Worm (Caenorhabditis elegans): ENCODE results near the gene F34H10.1.

- TF ChIP-seq sptf-1 (tag; optimal IDR thresholded peaks at IDR 0.05), result no peak
- TF ChIP-seq pha-4 (tag; optimal IDR thresholded peaks at IDR 0.05), result no peak
- no peak for TF ChIP-seq elt-3 (tag; optimal IDR thresholded peaks at IDR 0.05)
- no peak for TF ChIP-seq nhr-28 (tag; optimal IDR thresholded peaks at IDR 0.05)
- no peak for TF ChIP-seq flh-1 (GFP tag; optimal IDR thresholded peaks at IDR 0.05)
- TF ChIP-seq nhr-2 (tag; optimal IDR thresholded peaks at IDR 0.05), result no peak
- no peak for TF ChIP-seq drap-1 (GFP tag; optimal IDR thresholded peaks at IDR 0.05)
- no peak for TF ChIP-seq nhr-76 (tag; optimal IDR thresholded peaks at IDR 0.05)
Observed at ce11 chrX:9635376-9635775, 9.5 kb downstream of the F34H10.1 start, which contains the start of gene F34H10.5.

All from whole organism, mixed stage, embryonic.